Worm (Caenorhabditis elegans): ENCODE data around the gene melo-3.

ce11 chrV:15051720-15052119 is 15.1 kb upstream of the melo-3 start:
- no peak for TF ChIP-seq ZK546.5 (tag; optimal IDR thresholded peaks at IDR 0.05)
- TF ChIP-seq snpc-4 (tag; optimal IDR thresholded peaks at IDR 0.05): no peak
- TF ChIP-seq sea-2 (GFP tag; optimal IDR thresholded peaks at IDR 0.05): no peak
- TF ChIP-seq unc-62 (GFP tag; optimal IDR thresholded peaks at IDR 0.05): no peak
- no peak for TF ChIP-seq nhr-25 (tag; optimal IDR thresholded peaks at IDR 0.05)
- TF ChIP-seq elt-1 (tag; optimal IDR thresholded peaks at IDR 0.05): no peak
- no peak for TF ChIP-seq nhr-11 (tag; optimal IDR thresholded peaks at IDR 0.05)
- TF ChIP-seq lin-15B (tag; optimal IDR thresholded peaks at IDR 0.05): no peak
- no peak for TF ChIP-seq elt-2 (tag; optimal IDR thresholded peaks at IDR 0.05)

All from whole organism, L3 larva.